Fruit fly (Drosophila melanogaster) whole organism, embryonic: ENCODE results near the gene loaf.

Experiments
- Asciz ChIP-seq: fragments of 200-800 bp; sonication (Bioruptor generic); optimal IDR thresholded peaks from 2 replicates; lab custom pipeline; 2017; ENCODE audit warnings: missing biosample characterization, mild to moderate bottlenecking, missing genetic modification characterization, missing genetic modification reagents
- Bdp1 ChIP-seq: fragments of 200-800 bp; sonication (Bioruptor generic); optimal IDR thresholded peaks from 3 replicates; lab custom pipeline; 2016; ENCODE audit warnings: missing biosample characterization, missing genetic modification characterization
- BtbVII ChIP-seq: fragments of 200-800 bp; sonication (Bioruptor generic); optimal IDR thresholded peaks from 3 replicates; lab custom pipeline; 2017; ENCODE audit warnings: missing biosample characterization, mild to moderate bottlenecking, missing genetic modification characterization
- CG11085 ChIP-seq: fragments of 200-800 bp; sonication (Bioruptor generic); IDR thresholded peaks from 2 replicates; pipeline ENCODE4 v1.3.6; 2022; ENCODE audit warnings: missing biosample characterization, missing genetic modification characterization
- CG11504 ChIP-seq: fragments of 200-800 bp; sonication (Bioruptor generic); optimal IDR thresholded peaks from 3 replicates; lab custom pipeline; 2019; ENCODE audit warnings: missing biosample characterization, mild to moderate bottlenecking, missing genetic modification characterization, moderate library complexity
- CG12299 ChIP-seq: fragments of 200-800 bp; sonication (Bioruptor generic); optimal IDR thresholded peaks from 2 replicates; lab custom pipeline; 2018; ENCODE audit warnings: missing biosample characterization, mild to moderate bottlenecking, missing genetic modification characterization
- CG12391 ChIP-seq: fragments of 200-800 bp; sonication (Bioruptor generic); optimal IDR thresholded peaks from 3 replicates; lab custom pipeline; 2018; ENCODE audit warnings: missing biosample characterization, mild to moderate bottlenecking, missing genetic modification characterization, moderate library complexity
- CG12942 ChIP-seq: fragments of 200-800 bp; sonication (Bioruptor generic); optimal IDR thresholded peaks from 3 replicates; lab custom pipeline; 2016; ENCODE audit warnings: missing biosample characterization, missing genetic modification characterization
- CG13424 ChIP-seq: fragments of 200-800 bp; sonication (Bioruptor generic); optimal IDR thresholded peaks from 2 replicates; lab custom pipeline; 2019; ENCODE audit warnings: missing biosample characterization, mild to moderate bottlenecking, missing genetic modification characterization, moderate library complexity
- CG1529 ChIP-seq: fragments of 200-800 bp; sonication (Bioruptor generic); optimal IDR thresholded peaks from 3 replicates; lab custom pipeline; 2018; ENCODE audit warnings: missing biosample characterization, missing genetic modification characterization
- CG15479 ChIP-seq: fragments of 200-800 bp; sonication (Bioruptor generic); optimal IDR thresholded peaks from 3 replicates; lab custom pipeline; 2019; ENCODE audit warnings: missing biosample characterization, mild to moderate bottlenecking, missing genetic modification characterization, moderate library complexity
- CG15601 ChIP-seq: fragments of 200-800 bp; sonication (Bioruptor generic); optimal IDR thresholded peaks from 3 replicates; lab custom pipeline; 2019; ENCODE audit warnings: missing biosample characterization, mild to moderate bottlenecking, missing genetic modification characterization, moderate library complexity
- CG17568 ChIP-seq: fragments of 200-800 bp; sonication (Bioruptor generic); optimal IDR thresholded peaks from 2 replicates; lab custom pipeline; 2018; ENCODE audit warnings: missing biosample characterization, mild to moderate bottlenecking, missing genetic modification characterization, moderate library complexity
- CG17612 ChIP-seq: fragments of 200-800 bp; sonication (Bioruptor generic); IDR thresholded peaks from 2 replicates; pipeline ENCODE4 v1.3.6; 2022; ENCODE audit warnings: missing biosample characterization, missing genetic modification characterization
- CG18764 ChIP-seq: fragments of 200-800 bp; sonication (Bioruptor generic); optimal IDR thresholded peaks from 3 replicates; lab custom pipeline; 2016; ENCODE audit warnings: missing biosample characterization, missing genetic modification characterization
- CG33213 ChIP-seq: fragments of 200-800 bp; sonication (Bioruptor generic); optimal IDR thresholded peaks from 3 replicates; lab custom pipeline; 2016; ENCODE audit warnings: missing biosample characterization, missing genetic modification characterization
- CG4360 ChIP-seq: fragments of 200-800 bp; sonication (Bioruptor generic); IDR thresholded peaks from 2 replicates; pipeline ENCODE4 v1.3.6; 2022; ENCODE audit warnings: missing biosample characterization, missing genetic modification characterization
- CG4854 ChIP-seq: fragments of 200-800 bp; sonication (Bioruptor generic); optimal IDR thresholded peaks from 2 replicates; lab custom pipeline; 2016; ENCODE audit warnings: missing biosample characterization, missing genetic modification characterization, inconsistent platforms
- CG6175 ChIP-seq: fragments of 200-800 bp; sonication (Bioruptor generic); IDR thresholded peaks from 3 replicates; pipeline ENCODE4 v1.3.6; 2022; ENCODE audit warnings: missing biosample characterization, missing genetic modification characterization
- CG6813 ChIP-seq: fragments of 200-800 bp; sonication (Bioruptor generic); optimal IDR thresholded peaks from 2 replicates; lab custom pipeline; 2017; ENCODE audit warnings: missing biosample characterization, missing genetic modification characterization, mild to moderate bottlenecking, moderate library complexity, missing genetic modification reagents
- CG7745 ChIP-seq: fragments of 200-800 bp; sonication (Bioruptor generic); optimal IDR thresholded peaks from 2 replicates; lab custom pipeline; 2018; ENCODE audit warnings: missing biosample characterization, mild to moderate bottlenecking, missing genetic modification characterization, moderate library complexity
- CG8944 ChIP-seq: fragments of 200-800 bp; sonication (Bioruptor generic); optimal IDR thresholded peaks from 3 replicates; lab custom pipeline; 2016; ENCODE audit warnings: missing biosample characterization, missing genetic modification characterization
- CrebB ChIP-seq: fragments of 200-800 bp; sonication (Bioruptor generic); optimal IDR thresholded peaks from 3 replicates; lab custom pipeline; 2018; ENCODE audit warnings: missing biosample characterization, mild to moderate bottlenecking, missing genetic modification characterization
- Dbx ChIP-seq: fragments of 200-800 bp; sonication (Bioruptor generic); IDR thresholded peaks from 3 replicates; pipeline ENCODE4 v1.3.6; 2022; ENCODE audit warnings: missing biosample characterization, missing genetic modification characterization
- Dip2 ChIP-seq: fragments of 200-800 bp; sonication (Bioruptor generic); IDR thresholded peaks from 2 replicates; pipeline ENCODE4 v1.3.6; 2022; ENCODE audit warnings: missing biosample characterization, missing genetic modification characterization
- Jarid2 ChIP-seq: fragments of 200-800 bp; sonication (Bioruptor generic); optimal IDR thresholded peaks from 3 replicates; lab custom pipeline; 2017; ENCODE audit warnings: mild to moderate bottlenecking, missing biosample characterization, missing genetic modification reagents, missing genetic modification characterization
- Six4 ChIP-seq: fragments of 200-800 bp; sonication (Bioruptor generic); optimal IDR thresholded peaks from 2 replicates; lab custom pipeline; 2016; ENCODE audit warnings: missing biosample characterization, missing genetic modification characterization
- Spps ChIP-seq: fragments of 200-800 bp; sonication (Bioruptor generic); optimal IDR thresholded peaks from 2 replicates; lab custom pipeline; 2018; ENCODE audit warnings: missing biosample characterization, mild to moderate bottlenecking, missing genetic modification characterization
- Sry-δ ChIP-seq: fragments of 200-800 bp; sonication (Bioruptor generic); optimal IDR thresholded peaks from 2 replicates; lab custom pipeline; 2016; ENCODE audit warnings: missing biosample characterization, missing genetic modification characterization
- ato ChIP-seq: fragments of 200-800 bp; sonication (Bioruptor generic); IDR thresholded peaks from 2 replicates; pipeline ENCODE4 v1.3.6; 2022; ENCODE audit warnings: missing biosample characterization, missing genetic modification characterization; ENCODE audit not compliant: partially characterized antibody
- cato ChIP-seq: fragments of 200-800 bp; sonication (Bioruptor generic); optimal IDR thresholded peaks from 2 replicates; lab custom pipeline; 2016; ENCODE audit warnings: missing biosample characterization, missing genetic modification characterization, borderline replicate concordance
- chinmo ChIP-seq: fragments of 200-800 bp; sonication (Bioruptor generic); IDR thresholded peaks from 4 replicates; pipeline ENCODE4 v1.3.6; 2022; ENCODE audit warnings: missing biosample characterization, missing genetic modification characterization; ENCODE audit not compliant: partially characterized antibody
- chm ChIP-seq: fragments of 200-800 bp; sonication (Bioruptor generic); IDR thresholded peaks from 2 replicates; pipeline ENCODE4 v1.3.6; 2022; ENCODE audit warnings: missing biosample characterization, missing genetic modification characterization
- dan ChIP-seq: fragments of 200-800 bp; sonication (Bioruptor generic); IDR thresholded peaks from 2 replicates; pipeline ENCODE4 v1.3.6; 2022; ENCODE audit warnings: missing biosample characterization, missing genetic modification characterization
- dm ChIP-seq: fragments of 200-800 bp; sonication (Bioruptor generic); optimal IDR thresholded peaks from 3 replicates; lab custom pipeline; 2016; ENCODE audit warnings: missing biosample characterization, missing genetic modification characterization
- esg ChIP-seq: fragments of 200-800 bp; sonication (Bioruptor generic); conservative IDR thresholded peaks from 2 replicates; pipeline ENCODE4 v1.3.6; 2022; ENCODE audit warnings: missing biosample characterization, missing genetic modification characterization
- jing ChIP-seq: fragments of 200-800 bp; sonication (Bioruptor generic); optimal IDR thresholded peaks from 2 replicates; lab custom pipeline; 2018; ENCODE audit warnings: missing biosample characterization, mild to moderate bottlenecking, missing genetic modification characterization
- jumu ChIP-seq: fragments of 200-800 bp; sonication (Bioruptor generic); optimal IDR thresholded peaks from 3 replicates; lab custom pipeline; 2016; ENCODE audit warnings: missing biosample characterization, missing genetic modification characterization
- kah ChIP-seq: fragments of 200-800 bp; sonication (Bioruptor generic); optimal IDR thresholded peaks from 2 replicates; lab custom pipeline; 2018; ENCODE audit warnings: missing biosample characterization, mild to moderate bottlenecking, missing genetic modification characterization
- kni ChIP-seq: fragments of 200-800 bp; sonication (Bioruptor generic); optimal IDR thresholded peaks from 3 replicates; lab custom pipeline; 2017; ENCODE audit warnings: mild to moderate bottlenecking, missing biosample characterization, missing genetic modification reagents, missing genetic modification characterization
- lab ChIP-seq: fragments of 200-800 bp; sonication (Bioruptor generic); optimal IDR thresholded peaks from 3 replicates; lab custom pipeline; 2017; ENCODE audit warnings: missing biosample characterization, missing genetic modification characterization, mild to moderate bottlenecking, moderate library complexity, missing genetic modification reagents
- lbe ChIP-seq: fragments of 200-800 bp; sonication (Bioruptor generic); optimal IDR thresholded peaks from 2 replicates; lab custom pipeline; 2016; ENCODE audit warnings: missing biosample characterization, mild to moderate bottlenecking, missing genetic modification characterization
- org-1 ChIP-seq: fragments of 200-800 bp; sonication (Bioruptor generic); optimal IDR thresholded peaks from 2 replicates; lab custom pipeline; 2017; ENCODE audit warnings: missing biosample characterization, missing genetic modification characterization
- peb ChIP-seq: fragments of 200-800 bp; sonication (Bioruptor generic); IDR thresholded peaks from 2 replicates; pipeline ENCODE4 v1.3.6; 2022; ENCODE audit warnings: missing biosample characterization, missing genetic modification characterization
- shn ChIP-seq: fragments of 200-800 bp; sonication (Bioruptor generic); optimal IDR thresholded peaks from 3 replicates; lab custom pipeline; 2016; ENCODE audit warnings: missing biosample characterization, missing genetic modification characterization
- sr ChIP-seq: fragments of 200-800 bp; sonication (Bioruptor generic); IDR thresholded peaks from 3 replicates; pipeline ENCODE4 v1.3.6; 2022; ENCODE audit warnings: missing biosample characterization, missing genetic modification characterization
- sug ChIP-seq: fragments of 200-800 bp; optimal IDR thresholded peaks from 2 replicates; lab custom pipeline; 2019; ENCODE audit warnings: missing biosample characterization, mild to moderate bottlenecking, missing genetic modification characterization, moderate library complexity
- tin ChIP-seq: fragments of 200-800 bp; sonication (Bioruptor generic); optimal IDR thresholded peaks from 3 replicates; lab custom pipeline; 2016; ENCODE audit warnings: missing biosample characterization, missing genetic modification characterization
- trem ChIP-seq: fragments of 200-800 bp; optimal IDR thresholded peaks from 3 replicates; lab custom pipeline; 2019; ENCODE audit warnings: missing biosample characterization, mild to moderate bottlenecking, missing genetic modification characterization, moderate library complexity
- z ChIP-seq: fragments of 200-800 bp; sonication (Bioruptor generic); IDR thresholded peaks from 3 replicates; pipeline ENCODE4 v1.3.6; 2022; ENCODE audit warnings: missing biosample characterization, missing genetic modification characterization
- zfh2 ChIP-seq: fragments of 200-800 bp; sonication (Bioruptor generic); optimal IDR thresholded peaks from 2 replicates; lab custom pipeline; 2016; ENCODE audit warnings: missing biosample characterization, missing genetic modification characterization

loaf gene

DNA sequence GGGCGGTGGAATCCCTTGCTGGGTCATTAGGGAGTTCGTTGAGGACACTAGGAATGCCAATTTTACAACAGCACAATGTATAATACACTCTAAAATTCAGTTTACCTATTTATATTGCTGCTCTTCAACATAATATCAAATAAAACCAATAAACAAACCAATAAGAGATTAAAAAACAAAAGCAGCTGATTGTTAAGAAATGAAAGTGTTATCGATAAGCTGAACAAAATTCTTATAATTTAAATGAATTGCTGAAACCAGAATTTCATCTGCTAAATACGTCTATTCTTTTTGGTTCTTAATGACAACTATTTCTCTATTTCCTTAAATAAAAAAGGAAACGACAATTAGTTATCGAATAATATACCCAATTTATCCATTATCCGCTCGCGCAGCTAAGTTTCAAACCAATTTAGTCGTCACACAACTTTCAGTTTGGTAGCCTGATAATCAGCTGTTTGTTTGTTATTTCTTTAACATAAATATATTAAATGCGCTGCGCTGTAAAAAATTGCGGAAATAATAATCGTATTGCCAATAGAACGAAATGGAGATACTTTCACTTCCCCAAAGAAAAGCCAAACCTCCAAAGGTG, 74.7 kb downstream of the loaf start, which contains the start of the genes Pldn and CG14135 (continued):
- TF ChIP-seq CG1529: no peak
- TF ChIP-seq CG12391: peak; percentile 3
- no peak for TF ChIP-seq chm (GFP tag; lab: Robert Waterston, UW)
- TF ChIP-seq Jarid2 (GFP tag; lab: Kevin White, UChicago): no peak
- TF ChIP-seq ato (GFP tag; lab: Robert Waterston, UW): no peak
- TF ChIP-seq CG17612 (GFP tag; lab: Robert Waterston, UW): no peak
- TF ChIP-seq trem: peak; percentile 53
- peak; percentile 32 for TF ChIP-seq sug (tag; lab: Kevin White, UChicago)
- TF ChIP-seq chinmo (GFP tag; lab: Robert Waterston, UW): no peak
- TF ChIP-seq CG13424 (tag; lab: Kevin White, UChicago): no peak
- no peak for TF ChIP-seq CG4854
- no peak for TF ChIP-seq CG15601
- TF ChIP-seq shn (GFP tag; lab: Kevin White, UChicago): no peak
- no peak for TF ChIP-seq BtbVII
- no peak for TF ChIP-seq CG15479
- TF ChIP-seq CG18764: no peak
- peak; percentile 45 for TF ChIP-seq Sry-δ (GFP tag; lab: Kevin White, UChicago)
- TF ChIP-seq CG33213 (GFP tag; lab: Kevin White, UChicago): no peak
- no peak for TF ChIP-seq Dip2 (GFP tag; lab: Robert Waterston, UW)
- TF ChIP-seq jumu (GFP tag; lab: Kevin White, UChicago): no peak
- TF ChIP-seq CG6813 (GFP tag; lab: Kevin White, UChicago): no peak
- TF ChIP-seq cato (GFP tag; lab: Kevin White, UChicago): no peak
- TF ChIP-seq org-1 (GFP tag; lab: Kevin White, UChicago): no peak
- TF ChIP-seq CG11085 (GFP tag; lab: Robert Waterston, UW): no peak
- TF ChIP-seq dm (GFP tag; lab: Kevin White, UChicago): no peak
- peak; percentile 25 for TF ChIP-seq lbe (GFP tag; lab: Kevin White, UChicago)
- no peak for TF ChIP-seq CG6175 (GFP tag; lab: Robert Waterston, UW)
- TF ChIP-seq lab: no peak
- no peak for TF ChIP-seq CG8944 (GFP tag; lab: Kevin White, UChicago)
- TF ChIP-seq CG17568 (GFP tag; lab: Kevin White, UChicago): no peak
- no peak for TF ChIP-seq Bdp1 (GFP tag; lab: Kevin White, UChicago)
- no peak for TF ChIP-seq tin
- no peak for TF ChIP-seq Dbx (GFP tag; lab: Robert Waterston, UW)
- no peak for TF ChIP-seq zfh2 (GFP tag; lab: Kevin White, UChicago)
- TF ChIP-seq kni: no peak
- TF ChIP-seq CG7745: no peak
- TF ChIP-seq Six4 (GFP tag; lab: Kevin White, UChicago): no peak
- no peak for TF ChIP-seq Spps
- no peak for TF ChIP-seq dan (GFP tag; lab: Robert Waterston, UW)
- no peak for TF ChIP-seq CG12942
- no peak for TF ChIP-seq CG11504 (tag; lab: Kevin White, UChicago)
- no peak for TF ChIP-seq CrebB (tag; lab: Kevin White, UChicago)
- no peak for TF ChIP-seq kah
- TF ChIP-seq sr (GFP tag; lab: Robert Waterston, UW): no peak
- no peak for TF ChIP-seq CG12299
- no peak for TF ChIP-seq jing (GFP tag; lab: Kevin White, UChicago)
- no peak for TF ChIP-seq CG4360 (GFP tag; lab: Robert Waterston, UW)
- TF ChIP-seq Asciz (GFP tag; lab: Kevin White, UChicago): no peak
- no peak for TF ChIP-seq esg (GFP tag; lab: Robert Waterston, UW)
- TF ChIP-seq z (GFP tag; lab: Robert Waterston, UW): no peak
- no peak for TF ChIP-seq peb
